Worm (Caenorhabditis elegans) whole organism, mixed stage, embryonic: ENCODE results near the gene F11A5.16.

Experiments
- M03D4.4 ChIP-seq: sonication (generic microtip); optimal IDR thresholded peaks from 2 replicates; lab custom pipeline; 2017; ENCODE audit warnings: mild to moderate bottlenecking, missing genetic modification characterization, missing compliant biosample characterization
- blmp-1 ChIP-seq: fragments of 150-350 bp; optimal IDR thresholded peaks from 2 replicates; lab custom pipeline; 2014; ENCODE audit warnings: missing biosample characterization, missing genetic modification characterization
- ceh-39 ChIP-seq: fragments of 150-350 bp; optimal IDR thresholded peaks from 2 replicates; lab custom pipeline; 2014; ENCODE audit warnings: missing biosample characterization, missing genetic modification characterization
- ceh-43 ChIP-seq: fragments of 200-800 bp; sonication (Bioruptor generic); optimal IDR thresholded peaks from 2 replicates; lab custom pipeline; 2018; ENCODE audit warnings: mild to moderate bottlenecking, missing genetic modification characterization, moderate library complexity, missing compliant biosample characterization
- ceh-83 ChIP-seq: fragments of 200-800 bp; sonication (Bioruptor generic); optimal IDR thresholded peaks from 2 replicates; lab custom pipeline; 2018; ENCODE audit warnings: mild to moderate bottlenecking, missing genetic modification characterization, missing compliant biosample characterization
- ces-1 ChIP-seq: fragments of 150-350 bp; optimal IDR thresholded peaks from 2 replicates; lab custom pipeline; 2014; ENCODE audit warnings: missing biosample characterization, missing genetic modification reagents, missing genetic modification characterization
- drap-1 ChIP-seq: fragments of 200-800 bp; sonication (Bioruptor generic); optimal IDR thresholded peaks from 3 replicates; lab custom pipeline; 2018; ENCODE audit warnings: mild to moderate bottlenecking, missing genetic modification characterization, missing compliant biosample characterization
- elt-1 ChIP-seq: sonication (generic microtip); optimal IDR thresholded peaks from 2 replicates; lab custom pipeline; 2017; ENCODE audit warnings: missing genetic modification characterization, mild to moderate bottlenecking, missing compliant biosample characterization, antibody characterized with exemption, moderate library complexity, borderline replicate concordance; ENCODE audit not compliant: insufficient read depth
- flh-1 ChIP-seq: fragments of 200-800 bp; sonication (Bioruptor generic); optimal IDR thresholded peaks from 2 replicates; lab custom pipeline; 2018; ENCODE audit warnings: mild to moderate bottlenecking, missing genetic modification characterization, moderate library complexity, missing compliant biosample characterization
- ham-2 ChIP-seq: fragments of 200-800 bp; sonication (Bioruptor generic); optimal IDR thresholded peaks from 2 replicates; lab custom pipeline; 2018; ENCODE audit warnings: mild to moderate bottlenecking, missing genetic modification characterization, missing compliant biosample characterization
- lin-13 ChIP-seq: fragments of 150-350 bp; optimal IDR thresholded peaks from 2 replicates; lab custom pipeline; 2014; ENCODE audit warnings: missing biosample characterization, missing genetic modification characterization
- lin-32 ChIP-seq: fragments of 200-800 bp; sonication (Bioruptor generic); optimal IDR thresholded peaks from 2 replicates; lab custom pipeline; 2018; ENCODE audit warnings: mild to moderate bottlenecking, missing genetic modification characterization, missing compliant biosample characterization
- lsy-2 ChIP-seq: fragments of 150-350 bp; optimal IDR thresholded peaks from 2 replicates; lab custom pipeline; 2014; ENCODE audit warnings: missing biosample characterization, missing genetic modification characterization
- mab-5 ChIP-seq: fragments of 150-350 bp; optimal IDR thresholded peaks from 2 replicates; lab custom pipeline; 2014; ENCODE audit warnings: missing biosample characterization, missing genetic modification characterization
- mep-1 ChIP-seq: fragments of 150-350 bp; optimal IDR thresholded peaks from 2 replicates; lab custom pipeline; 2017; ENCODE audit warnings: missing biosample characterization, missing genetic modification reagents, missing genetic modification characterization, inconsistent platforms
- mls-2 ChIP-seq: sonication (generic microtip); optimal IDR thresholded peaks from 2 replicates; lab custom pipeline; 2016; ENCODE audit warnings: mild to moderate bottlenecking, missing genetic modification characterization, moderate library complexity, missing compliant biosample characterization
- nhr-12 ChIP-seq: fragments of 150-350 bp; optimal IDR thresholded peaks from 2 replicates; lab custom pipeline; 2014; ENCODE audit warnings: missing biosample characterization, missing genetic modification characterization
- nhr-2 ChIP-seq: fragments of 150-350 bp; optimal IDR thresholded peaks from 2 replicates; lab custom pipeline; 2014; ENCODE audit warnings: missing biosample characterization, missing genetic modification characterization
- nhr-237 ChIP-seq: fragments of 150-350 bp; optimal IDR thresholded peaks from 2 replicates; lab custom pipeline; 2014; ENCODE audit warnings: missing biosample characterization, missing genetic modification characterization
- nhr-28 ChIP-seq: fragments of 150-350 bp; optimal IDR thresholded peaks from 2 replicates; lab custom pipeline; 2014; ENCODE audit warnings: missing biosample characterization, missing genetic modification characterization
- nhr-76 ChIP-seq: sonication (generic microtip); optimal IDR thresholded peaks from 2 replicates; lab custom pipeline; 2017; ENCODE audit warnings: missing biosample characterization, missing genetic modification characterization
- pha-4 ChIP-seq: fragments of 150-350 bp; optimal IDR thresholded peaks from 2 replicates; lab custom pipeline; 2018; ENCODE audit warnings: missing biosample characterization, missing genetic modification reagents, missing genetic modification characterization
- sem-2 ChIP-seq: fragments of 200-800 bp; sonication (Bioruptor generic); optimal IDR thresholded peaks from 2 replicates; lab custom pipeline; 2018; ENCODE audit warnings: mild to moderate bottlenecking, missing genetic modification characterization, missing compliant biosample characterization
- snpc-4 ChIP-seq: fragments of 150-350 bp; optimal IDR thresholded peaks from 2 replicates; lab custom pipeline; 2014; ENCODE audit warnings: missing biosample characterization, missing genetic modification characterization
- sptf-1 ChIP-seq: sonication (generic microtip); optimal IDR thresholded peaks from 2 replicates; lab custom pipeline; 2017; ENCODE audit warnings: mild to moderate bottlenecking, missing genetic modification characterization, moderate library complexity, missing compliant biosample characterization
- unc-120 ChIP-seq: sonication (generic microtip); optimal IDR thresholded peaks from 2 replicates; lab custom pipeline; 2017; ENCODE audit warnings: missing genetic modification characterization, missing compliant biosample characterization; ENCODE audit not compliant: poor library complexity, severe bottlenecking
- unc-39 ChIP-seq: fragments of 150-350 bp; optimal IDR thresholded peaks from 2 replicates; lab custom pipeline; 2014; ENCODE audit warnings: missing biosample characterization, missing genetic modification characterization
- unc-62 ChIP-seq: fragments of 150-350 bp; optimal IDR thresholded peaks from 2 replicates; lab custom pipeline; 2014; ENCODE audit warnings: missing biosample characterization, missing genetic modification reagents, missing genetic modification characterization
- zip-8 ChIP-seq: fragments of 150-350 bp; optimal IDR thresholded peaks from 2 replicates; lab custom pipeline; 2014; ENCODE audit warnings: missing biosample characterization, missing genetic modification characterization
- ztf-11 ChIP-seq: fragments of 150-350 bp; optimal IDR thresholded peaks from 2 replicates; lab custom pipeline; 2014; ENCODE audit warnings: missing biosample characterization, missing genetic modification characterization

Gene F11A5.16

ce11 chrV:16237223-16237622, 26.5 kb downstream of the F11A5.16 start, which contains the start of gene F21H7.5:
TSS of gene F21H7.5 (plus strand) at chrV:16237523.
- TF ChIP-seq drap-1 (no peak), zip-8 (tag; lab: Kevin White, UChicago) (no peak), ceh-83 (GFP tag; lab: Kevin White, UChicago) (no peak), unc-39 (tag; lab: Kevin White, UChicago) (no peak), ztf-11 (tag; lab: Kevin White, UChicago) (no peak), flh-1 (GFP tag; lab: Kevin White, UChicago) (no peak), lsy-2 (no peak), sem-2 (GFP tag; lab: Kevin White, UChicago) (no peak), pha-4 (tag; lab: Kevin White, UChicago) (no peak)

DNA sequence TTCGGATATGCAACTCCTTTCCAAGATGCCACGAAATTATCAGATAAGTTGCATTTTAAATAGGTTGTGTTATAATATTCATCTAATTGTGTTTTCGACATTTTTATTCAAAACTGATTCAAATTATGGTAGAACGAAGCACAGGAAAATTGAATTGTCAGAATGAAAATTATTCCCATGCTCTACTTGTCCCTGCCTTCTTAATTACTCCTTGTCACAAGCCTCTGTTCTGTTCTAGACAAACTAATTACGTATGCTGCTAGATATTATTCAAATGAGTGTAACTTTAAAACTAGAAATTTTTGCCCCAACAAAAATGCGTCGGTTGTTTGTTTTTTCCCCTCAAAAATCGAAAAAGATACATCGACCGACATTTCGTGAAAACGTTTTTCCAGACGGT, 33.3 kb downstream of the F11A5.16 start, which contains the start of gene srh-104:
Gene srh-104 (minus strand): TSS at position 101 of the 400 bp plus-strand sequence.
- no peak for TF ChIP-seq nhr-76 (tag; lab: Kevin White, UChicago)
- TF ChIP-seq ceh-83 (GFP tag; lab: Kevin White, UChicago) = no peak
- no peak for TF ChIP-seq flh-1 (GFP tag; lab: Kevin White, UChicago)
- no peak for TF ChIP-seq elt-1 (tag; lab: Kevin White, UChicago)
- no peak for TF ChIP-seq blmp-1 (tag; lab: Kevin White, UChicago)
- TF ChIP-seq ceh-43 (GFP tag; lab: Kevin White, UChicago) = no peak
- no peak for TF ChIP-seq ceh-39 (tag; lab: Kevin White, UChicago)
- no peak for TF ChIP-seq lin-13
- no peak for TF ChIP-seq mep-1 (tag; lab: Kevin White, UChicago)
- TF ChIP-seq ztf-11 (tag; lab: Kevin White, UChicago) = no peak
- no peak for TF ChIP-seq sptf-1
- no peak for TF ChIP-seq nhr-2 (tag; lab: Kevin White, UChicago)
- no peak for TF ChIP-seq unc-120 (tag; lab: Kevin White, UChicago)
- TF ChIP-seq snpc-4 (tag; lab: Kevin White, UChicago) = no peak
- TF ChIP-seq nhr-28 = no peak
- TF ChIP-seq nhr-12 = no peak

DNA sequence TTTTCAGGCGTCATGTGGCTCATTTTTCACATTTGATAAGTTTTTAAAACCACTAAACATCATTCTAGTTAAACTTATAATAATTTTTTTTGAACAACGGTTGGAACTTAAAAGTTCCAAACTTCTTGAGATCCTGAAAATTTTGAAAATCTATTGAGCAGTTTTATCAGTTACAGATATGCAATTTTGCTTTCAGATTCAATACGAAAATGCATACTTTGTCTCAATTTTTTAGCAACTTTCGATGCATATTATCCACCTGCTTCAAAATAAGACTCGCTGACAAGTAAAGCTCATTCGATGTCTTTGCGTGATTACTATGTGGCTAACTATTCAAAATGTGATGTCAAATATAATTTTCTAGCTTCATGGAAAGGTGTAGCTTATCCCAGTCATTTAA, 35.8 kb downstream of the F11A5.16 start, which contains the start of gene srh-95:
Gene srh-95 (plus strand): TSS at position 301 of the 400 bp plus-strand sequence.
- TF ChIP-seq ztf-11 (tag; lab: Kevin White, UChicago) = no peak
- TF ChIP-seq nhr-2 (tag; lab: Kevin White, UChicago) = no peak
- TF ChIP-seq lin-32 (GFP tag; lab: Kevin White, UChicago) = no peak
- no peak for TF ChIP-seq unc-120 (tag; lab: Kevin White, UChicago)
- no peak for TF ChIP-seq ham-2 (GFP tag; lab: Kevin White, UChicago)
- no peak for TF ChIP-seq flh-1 (GFP tag; lab: Kevin White, UChicago)
- TF ChIP-seq ceh-43 (GFP tag; lab: Kevin White, UChicago) = no peak
- no peak for TF ChIP-seq lsy-2
- TF ChIP-seq pha-4 (tag; lab: Kevin White, UChicago) = no peak
- no peak for TF ChIP-seq nhr-28
- no peak for TF ChIP-seq nhr-237 (tag; lab: Kevin White, UChicago)
- no peak for TF ChIP-seq unc-62 (GFP tag; lab: Kevin White, UChicago)
- TF ChIP-seq mab-5 (tag; lab: Kevin White, UChicago) = no peak
- TF ChIP-seq mls-2 (tag; lab: Kevin White, UChicago) = no peak

- TF ChIP-seq blmp-1 (tag; lab: Kevin White, UChicago) = no peak
- TF ChIP-seq elt-1 (tag; lab: Kevin White, UChicago) = peak; percentile 52
- TF ChIP-seq unc-62 (GFP tag; lab: Kevin White, UChicago) = no peak
Measured at ce11 chrV:16249105-16249504, 38.4 kb downstream of the F11A5.16 start.

DNA sequence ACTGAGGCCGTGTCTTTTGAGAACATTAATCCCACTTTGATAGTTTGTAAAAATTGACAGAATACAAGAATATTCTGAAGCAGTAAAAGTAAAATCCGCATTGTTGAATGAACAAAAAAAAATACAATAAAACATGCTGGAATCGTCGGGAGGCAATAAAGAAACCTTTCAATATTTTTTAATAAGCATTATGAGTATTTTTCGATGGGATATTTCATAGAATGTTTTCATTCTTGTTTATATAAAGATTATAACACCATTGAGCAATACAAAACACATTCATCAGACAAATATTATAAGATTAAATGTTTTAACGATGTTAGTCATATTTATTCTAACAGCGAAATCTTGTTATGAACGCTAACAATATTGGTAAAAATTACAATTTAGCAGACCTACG, 42.9 kb downstream of the F11A5.16 start, which contains the start of gene gcy-20:
Gene gcy-20 (minus strand): TSS at position 101 of the 400 bp plus-strand sequence.
- TF ChIP-seq ces-1 (GFP tag; lab: Kevin White, UChicago) (no peak), pha-4 (tag; lab: Kevin White, UChicago) (no peak), ceh-83 (GFP tag; lab: Kevin White, UChicago) (no peak), M03D4.4 (no peak), mls-2 (tag; lab: Kevin White, UChicago) (no peak), lin-32 (GFP tag; lab: Kevin White, UChicago) (no peak)
